Worm (Caenorhabditis elegans) whole organism, L1 larva: ENCODE data around the gene cam-1.

ENCODE experiments used
- alr-1 ChIP-seq: fragments of 200-800 bp; sonication (Bioruptor generic); optimal IDR thresholded peaks from 2 replicates; lab custom pipeline; 2018; ENCODE audit warnings: borderline replicate concordance, mild to moderate bottlenecking, missing genetic modification characterization, missing compliant biosample characterization
- aly-2 ChIP-seq: fragments of 150-350 bp; optimal IDR thresholded peaks from 2 replicates; lab custom pipeline; 2014; ENCODE audit warnings: missing biosample characterization, missing genetic modification characterization
- elt-3 ChIP-seq, 6 experiments: fragments of 150-350 bp in 1 of 6; sonication (generic microtip); optimal IDR thresholded peaks; 2 replicates each; lab custom pipeline; 2017 to 2018; ENCODE audit warnings: missing biosample characterization in 6 of 6, missing genetic modification characterization in 6 of 6, inconsistent platforms in 1 of 6
- irx-1 ChIP-seq: sonication (generic microtip); optimal IDR thresholded peaks from 2 replicates; lab custom pipeline; 2016; ENCODE audit warnings: missing genetic modification characterization, missing compliant biosample characterization
- lin-13 ChIP-seq: fragments of 150-350 bp; optimal IDR thresholded peaks from 2 replicates; lab custom pipeline; 2014; ENCODE audit warnings: missing biosample characterization, missing genetic modification reagents, missing genetic modification characterization
- lin-39 ChIP-seq: fragments of 150-350 bp; optimal IDR thresholded peaks from 2 replicates; lab custom pipeline; 2014; ENCODE audit warnings: missing biosample characterization, missing genetic modification reagents, missing genetic modification characterization
- mdl-1 ChIP-seq, 2 experiments: fragments of 150-350 bp; optimal IDR thresholded peaks; 2 replicates each; lab custom pipeline; 2014 to 2017; ENCODE audit warnings: missing biosample characterization in 2 of 2, missing genetic modification characterization in 2 of 2, inconsistent platforms in 1 of 2
- nhr-76 ChIP-seq: sonication (generic microtip); optimal IDR thresholded peaks from 2 replicates; lab custom pipeline; 2017; ENCODE audit warnings: missing biosample characterization, missing genetic modification characterization
- nhr-77 ChIP-seq: fragments of 150-350 bp; optimal IDR thresholded peaks from 2 replicates; lab custom pipeline; 2014; ENCODE audit warnings: missing biosample characterization, missing genetic modification characterization
- snpc-4 ChIP-seq: fragments of 150-350 bp; optimal IDR thresholded peaks from 2 replicates; lab custom pipeline; 2014; ENCODE audit warnings: missing biosample characterization, missing genetic modification characterization
- unc-62 ChIP-seq: fragments of 150-350 bp; optimal IDR thresholded peaks from 2 replicates; lab custom pipeline; 2014; ENCODE audit warnings: missing biosample characterization, missing genetic modification reagents, missing genetic modification characterization
- unc-86 ChIP-seq: sonication (generic microtip); optimal IDR thresholded peaks from 2 replicates; lab custom pipeline; 2016; ENCODE audit warnings: missing genetic modification characterization, missing compliant biosample characterization
- zag-1 ChIP-seq: fragments of 150-350 bp; optimal IDR thresholded peaks from 2 replicates; lab custom pipeline; 2014; ENCODE audit warnings: missing biosample characterization, missing genetic modification characterization
- ztf-4 ChIP-seq: fragments of 150-350 bp; optimal IDR thresholded peaks from 2 replicates; lab custom pipeline; 2014; ENCODE audit warnings: missing biosample characterization, missing genetic modification characterization

ce11 chrII:9269588-9269987 is 40.5 kb downstream of the cam-1 start, which contains the start of gene C01G6.3:
- TF ChIP-seq nhr-77 (tag; lab: Kevin White, UChicago) (no peak), elt-3 (tag; optimal IDR thresholded peaks at IDR 0.05; lab: Kevin White, UChicago) (no peak), unc-62 (no peak), snpc-4 (tag; lab: Kevin White, UChicago) (no peak), aly-2 (tag; lab: Kevin White, UChicago) (no peak), alr-1 (tag; lab: Kevin White, UChicago) (no peak), unc-86 (tag; lab: Kevin White, UChicago) (no peak), mdl-1 (tag; optimal IDR thresholded peaks at IDR 0.05; lab: Kevin White, UChicago) (no peak), ztf-4 (no peak), nhr-76 (no peak), lin-13 (GFP tag; lab: Kevin White, UChicago) (no peak), zag-1 (tag; lab: Kevin White, UChicago) (no peak), irx-1 (tag; lab: Kevin White, UChicago) (no peak), lin-39 (tag; lab: Kevin White, UChicago) (no peak)
